Worm (Caenorhabditis elegans): ENCODE results near the gene ZK546.19.

DNA sequence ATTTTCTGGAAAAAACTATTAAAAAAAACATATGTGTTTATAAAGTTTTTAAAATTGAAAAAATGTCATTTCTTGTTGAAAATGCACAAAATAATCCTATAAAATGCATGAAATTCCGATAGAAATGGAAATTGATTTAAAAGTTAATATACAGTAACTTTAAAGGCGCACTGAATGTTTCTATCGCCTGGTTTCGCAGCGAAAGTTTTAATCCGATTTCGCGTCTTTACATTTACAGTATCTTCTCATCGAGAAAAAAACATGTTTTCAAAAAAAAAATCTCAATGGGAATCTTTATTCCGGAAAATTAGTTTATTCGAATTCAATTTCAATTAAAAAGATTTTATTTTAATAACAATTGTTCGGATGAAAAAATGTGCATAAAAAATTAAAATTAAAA is 27.3 kb upstream of the ZK546.19 start, which contains the start of gene R05F9.11:
- TF ChIP-seq nhr-237 (tag; optimal IDR thresholded peaks at IDR 0.05) (no peak), lin-32 (GFP tag; optimal IDR thresholded peaks at IDR 0.05) (no peak), nhr-76 (tag; optimal IDR thresholded peaks at IDR 0.05) (no peak), unc-62 (GFP tag; optimal IDR thresholded peaks at IDR 0.05) (no peak), mep-1 (tag; optimal IDR thresholded peaks at IDR 0.05) (no peak), unc-120 (tag; optimal IDR thresholded peaks at IDR 0.05; ENCODE audit: poor library complexity, severe bottlenecking) (no peak), ces-1 (GFP tag; optimal IDR thresholded peaks at IDR 0.05) (no peak)
